Worm (Caenorhabditis elegans): ENCODE data around the gene dmsr-8.

Gene dmsr-8

ce11 chrV:10501295-10501694 lies 12.9 kb downstream of the dmsr-8 start, which contains the start of gene C35A5.3:
Gene C35A5.3, minus strand, starts transcription at chrV:10501395.
- TF ChIP-seq snpc-4 (tag; optimal IDR thresholded peaks at IDR 0.05) (no peak), nhr-21 (tag; optimal IDR thresholded peaks at IDR 0.05) (no peak), lin-13 (GFP tag; optimal IDR thresholded peaks at IDR 0.05) (no peak), unc-62 (GFP tag; optimal IDR thresholded peaks at IDR 0.05) (no peak), nhr-12 (tag; optimal IDR thresholded peaks at IDR 0.05) (no peak), nhr-23 (tag; optimal IDR thresholded peaks at IDR 0.05) (no peak), unc-55 (GFP tag; optimal IDR thresholded peaks at IDR 0.05) (no peak), zag-1 (tag; optimal IDR thresholded peaks at IDR 0.05) (no peak), lin-39 (tag; optimal IDR thresholded peaks at IDR 0.05) (no peak), ceh-16 (tag; optimal IDR thresholded peaks at IDR 0.05) (no peak), ztf-1 (GFP tag; conservative IDR thresholded peaks at IDR 0.05) (no peak), elt-1 (tag; optimal IDR thresholded peaks at IDR 0.05) (no peak), Y55F3AM.14 (GFP tag; optimal IDR thresholded peaks at IDR 0.05) (no peak), fos-1 (tag; optimal IDR thresholded peaks at IDR 0.05) (no peak), nhr-10 (tag; optimal IDR thresholded peaks at IDR 0.05) (no peak), mab-5 (tag; optimal IDR thresholded peaks at IDR 0.05) (no peak)

ce11 chrV:10496733-10497132 lies 17.4 kb downstream of the dmsr-8 start, which contains the start of gene C35A5.4:
Gene C35A5.4, plus strand, starts transcription at chrV:10497033.
- no peak for TF ChIP-seq snpc-4 (tag; optimal IDR thresholded peaks at IDR 0.05)
- TF ChIP-seq nhr-23 (tag; optimal IDR thresholded peaks at IDR 0.05) = no peak
- TF ChIP-seq skn-1 (tag; optimal IDR thresholded peaks at IDR 0.05) = no peak
- TF ChIP-seq mdl-1 (tag; optimal IDR thresholded peaks at IDR 0.05) = no peak
- no peak for TF ChIP-seq gmeb-1 (tag; optimal IDR thresholded peaks at IDR 0.05)
- TF ChIP-seq mbf-1 (tag; optimal IDR thresholded peaks at IDR 0.05) = no peak
- TF ChIP-seq nhr-6 (tag; optimal IDR thresholded peaks at IDR 0.05) = no peak
- no peak for TF ChIP-seq sma-3 (GFP tag; optimal IDR thresholded peaks at IDR 0.05)
- no peak for TF ChIP-seq sma-9 (GFP tag; optimal IDR thresholded peaks at IDR 0.05)
- TF ChIP-seq sma-9 (tag; optimal IDR thresholded peaks at IDR 0.05) = no peak
- TF ChIP-seq nhr-21 (tag; optimal IDR thresholded peaks at IDR 0.05) = no peak
- no peak for TF ChIP-seq nhr-129 (tag; optimal IDR thresholded peaks at IDR 0.05)
- TF ChIP-seq C34F6.9 (tag; optimal IDR thresholded peaks at IDR 0.05) = no peak

- TF ChIP-seq unc-62 (GFP tag; optimal IDR thresholded peaks at IDR 0.05) = no peak
- TF ChIP-seq ZK546.5 (tag; optimal IDR thresholded peaks at IDR 0.05) = no peak
- no peak for TF ChIP-seq sma-3 (GFP tag; optimal IDR thresholded peaks at IDR 0.05)
- TF ChIP-seq R02D3.7 (tag; optimal IDR thresholded peaks at IDR 0.05) = no peak
- TF ChIP-seq nhr-11 (tag; optimal IDR thresholded peaks at IDR 0.05) = no peak
- no peak for TF ChIP-seq nhr-23 (tag; optimal IDR thresholded peaks at IDR 0.05)
- TF ChIP-seq aly-2 (tag; optimal IDR thresholded peaks at IDR 0.05) = no peak
- TF ChIP-seq sma-9 (GFP tag; optimal IDR thresholded peaks at IDR 0.05) = peak; percentile 26
- TF ChIP-seq sma-9 (tag; optimal IDR thresholded peaks at IDR 0.05) = no peak
- no peak for TF ChIP-seq nhr-77 (tag; optimal IDR thresholded peaks at IDR 0.05)
- TF ChIP-seq gmeb-1 (tag; optimal IDR thresholded peaks at IDR 0.05) = peak; percentile 23
- no peak for TF ChIP-seq unc-55 (GFP tag; optimal IDR thresholded peaks at IDR 0.05)
- TF ChIP-seq ceh-82 (tag; optimal IDR thresholded peaks at IDR 0.05) = no peak
- no peak for TF ChIP-seq skn-1 (tag; optimal IDR thresholded peaks at IDR 0.05)
- TF ChIP-seq fos-1 (tag; optimal IDR thresholded peaks at IDR 0.05) = peak; percentile 64
- TF ChIP-seq ceh-16 (tag; optimal IDR thresholded peaks at IDR 0.05) = no peak
- no peak for TF ChIP-seq mbf-1 (tag; optimal IDR thresholded peaks at IDR 0.05)
- TF ChIP-seq lsy-2 (tag; optimal IDR thresholded peaks at IDR 0.05) = no peak
- no peak for TF ChIP-seq ztf-11 (tag; optimal IDR thresholded peaks at IDR 0.05)
- TF ChIP-seq lin-13 (GFP tag; optimal IDR thresholded peaks at IDR 0.05) = no peak
- no peak for TF ChIP-seq crh-2 (tag; optimal IDR thresholded peaks at IDR 0.05)
- no peak for TF ChIP-seq F13H6.1 (tag; optimal IDR thresholded peaks at IDR 0.05)
- no peak for TF ChIP-seq alr-1 (tag; optimal IDR thresholded peaks at IDR 0.05)
- TF ChIP-seq ama-1 (optimal IDR thresholded peaks at IDR 0.05) = no peak
- TF ChIP-seq lin-39 (tag; optimal IDR thresholded peaks at IDR 0.05) = no peak
- TF ChIP-seq nhr-10 (tag; optimal IDR thresholded peaks at IDR 0.05) = no peak
Measured at ce11 chrV:10493150-10493549, 21.0 kb downstream of the dmsr-8 start, which contains the start of gene ugt-33. Gene ugt-33, plus strand, starts transcription at chrV:10493409.

- TF ChIP-seq sma-3 (GFP tag; optimal IDR thresholded peaks at IDR 0.05) = no peak
- no peak for TF ChIP-seq R02D3.7 (tag; optimal IDR thresholded peaks at IDR 0.05)
- no peak for TF ChIP-seq ceh-16 (tag; optimal IDR thresholded peaks at IDR 0.05)
- no peak for TF ChIP-seq unc-39 (tag; optimal IDR thresholded peaks at IDR 0.05)
- no peak for TF ChIP-seq sma-9 (GFP tag; optimal IDR thresholded peaks at IDR 0.05)
- no peak for TF ChIP-seq sma-9 (tag; optimal IDR thresholded peaks at IDR 0.05)
Measured at ce11 chrV:10491443-10491842, 22.7 kb downstream of the dmsr-8 start, which contains the start of gene aqp-5. Gene aqp-5, plus strand, starts transcription at chrV:10491743.
